Worm (Caenorhabditis elegans) whole organism, young adult: Measurements from ENCODE around the gene glb-17.

ENCODE experiments used
- B0261.1 ChIP-seq: sonication (generic microtip); optimal IDR thresholded peaks from 2 replicates; lab custom pipeline; 2016; ENCODE audit warnings: mild to moderate bottlenecking, missing genetic modification characterization, moderate library complexity, missing compliant biosample characterization
- B0336.3 ChIP-seq: fragments of 200-800 bp; sonication (Bioruptor generic); IDR thresholded peaks from 2 replicates; pipeline ENCODE4 v1.3.6; 2022; ENCODE audit warnings: missing genetic modification characterization, missing compliant biosample characterization
- D2030.7 ChIP-seq: fragments of 200-800 bp; sonication (Bioruptor generic); IDR thresholded peaks from 2 replicates; pipeline ENCODE4 v1.3.6; 2022; ENCODE audit warnings: missing genetic modification reagents, missing genetic modification characterization, missing compliant biosample characterization
- F37B4.10 ChIP-seq: fragments of 200-800 bp; sonication (Bioruptor generic); IDR thresholded peaks from 2 replicates; pipeline ENCODE4 v1.3.6; 2022; ENCODE audit warnings: missing genetic modification characterization, missing compliant biosample characterization
- F49E8.2 ChIP-seq: sonication (generic microtip); optimal IDR thresholded peaks from 3 replicates; lab custom pipeline; 2017; ENCODE audit warnings: missing genetic modification characterization, mild to moderate bottlenecking, missing compliant biosample characterization, antibody characterized with exemption, moderate library complexity; ENCODE audit not compliant: insufficient read depth
- T07F8.4 ChIP-seq: sonication (generic microtip); optimal IDR thresholded peaks from 2 replicates; lab custom pipeline; 2016; ENCODE audit warnings: mild to moderate bottlenecking, missing genetic modification characterization, moderate library complexity, missing compliant biosample characterization
- Y53G8AR.9 ChIP-seq: fragments of 200-800 bp; sonication (Bioruptor generic); conservative IDR thresholded peaks from 2 replicates; pipeline ENCODE4 v1.3.6; 2022; ENCODE audit warnings: missing genetic modification reagents, missing genetic modification characterization, missing compliant biosample characterization
- Y56A3A.18 ChIP-seq: fragments of 200-800 bp; sonication (Bioruptor generic); IDR thresholded peaks from 2 replicates; pipeline ENCODE4 v1.3.6; 2022; ENCODE audit warnings: missing genetic modification reagents, missing genetic modification characterization, missing compliant biosample characterization
- Y67H2A.10 ChIP-seq: fragments of 200-800 bp; sonication (Bioruptor generic); conservative IDR thresholded peaks from 2 replicates; pipeline ENCODE4 v1.3.6; 2022; ENCODE audit warnings: missing genetic modification reagents, missing genetic modification characterization, missing compliant biosample characterization
- Y95B8A.8 ChIP-seq: fragments of 200-800 bp; sonication (Bioruptor generic); IDR thresholded peaks from 2 replicates; pipeline ENCODE4 v1.3.6; 2022; ENCODE audit warnings: missing genetic modification reagents, missing genetic modification characterization, missing compliant biosample characterization
- ZK185.1 ChIP-seq: sonication (generic microtip); optimal IDR thresholded peaks from 2 replicates; lab custom pipeline; 2016; ENCODE audit warnings: mild to moderate bottlenecking, missing genetic modification characterization, missing compliant biosample characterization; ENCODE audit not compliant: poor library complexity, severe bottlenecking
- atf-7 ChIP-seq: sonication (generic microtip); optimal IDR thresholded peaks from 2 replicates; lab custom pipeline; 2017; ENCODE audit warnings: mild to moderate bottlenecking, missing genetic modification characterization, missing compliant biosample characterization
- athp-1 ChIP-seq: sonication (generic microtip); optimal IDR thresholded peaks from 2 replicates; lab custom pipeline; 2017; ENCODE audit warnings: mild to moderate bottlenecking, missing genetic modification characterization, missing compliant biosample characterization
- ceh-91 ChIP-seq: fragments of 200-800 bp; sonication (Bioruptor generic); IDR thresholded peaks from 2 replicates; pipeline ENCODE4 v1.3.6; 2022; ENCODE audit warnings: missing genetic modification reagents, missing genetic modification characterization, missing compliant biosample characterization
- egl-44 ChIP-seq: fragments of 200-800 bp; sonication (Bioruptor generic); IDR thresholded peaks from 2 replicates; pipeline ENCODE4 v1.3.6; 2022; ENCODE audit warnings: missing genetic modification reagents, missing genetic modification characterization, missing compliant biosample characterization
- ekl-4 ChIP-seq: fragments of 200-800 bp; sonication (Bioruptor generic); IDR thresholded peaks from 2 replicates; pipeline ENCODE4 v1.3.6; 2022; ENCODE audit warnings: missing genetic modification reagents, missing genetic modification characterization, missing compliant biosample characterization
- ets-4 ChIP-seq: fragments of 200-800 bp; sonication (Bioruptor generic); optimal IDR thresholded peaks from 2 replicates; lab custom pipeline; 2018; ENCODE audit warnings: mild to moderate bottlenecking, missing genetic modification characterization, missing compliant biosample characterization
- hlh-26 ChIP-seq: fragments of 200-800 bp; sonication (Bioruptor generic); conservative IDR thresholded peaks from 2 replicates; pipeline ENCODE4 v1.3.6; 2022; ENCODE audit warnings: missing genetic modification reagents, missing genetic modification characterization, missing compliant biosample characterization
- lin-26 ChIP-seq: fragments of 200-800 bp; sonication (Bioruptor generic); IDR thresholded peaks from 2 replicates; pipeline ENCODE4 v1.3.6; 2022; ENCODE audit warnings: missing genetic modification reagents, missing genetic modification characterization, missing compliant biosample characterization
- lin-35 ChIP-seq, 3 experiments: fragments of 150-350 bp in 2 of 3; sonication (generic microtip) in 1 of 3; optimal IDR thresholded peaks; 2 replicates each; lab custom pipeline; 2014 to 2018; ENCODE audit warnings: missing biosample characterization in 3 of 3, missing genetic modification characterization in 3 of 3, missing genetic modification reagents in 3 of 3
- lin-54 ChIP-seq: fragments of 200-800 bp; sonication (Bioruptor generic); optimal IDR thresholded peaks from 2 replicates; lab custom pipeline; 2018; ENCODE audit warnings: mild to moderate bottlenecking, missing genetic modification characterization, missing compliant biosample characterization
- lsl-1 ChIP-seq: fragments of 200-800 bp; sonication (Bioruptor generic); optimal IDR thresholded peaks from 2 replicates; lab custom pipeline; 2018; ENCODE audit warnings: mild to moderate bottlenecking, missing genetic modification characterization, moderate library complexity, missing compliant biosample characterization
- madf-10 ChIP-seq: sonication (generic microtip); optimal IDR thresholded peaks from 2 replicates; lab custom pipeline; 2016; ENCODE audit warnings: mild to moderate bottlenecking, missing genetic modification characterization, missing compliant biosample characterization
- madf-8 ChIP-seq: fragments of 200-800 bp; sonication (Bioruptor generic); conservative IDR thresholded peaks from 2 replicates; pipeline ENCODE4 v1.3.6; 2022; ENCODE audit warnings: missing genetic modification reagents, missing genetic modification characterization, missing compliant biosample characterization
- mcd-1 ChIP-seq: fragments of 200-800 bp; sonication (Bioruptor generic); IDR thresholded peaks from 2 replicates; pipeline ENCODE4 v1.3.6; 2022; ENCODE audit warnings: missing genetic modification reagents, missing genetic modification characterization, missing compliant biosample characterization
- nfyb-1 ChIP-seq: fragments of 200-800 bp; sonication (Bioruptor generic); IDR thresholded peaks from 2 replicates; pipeline ENCODE4 v1.3.6; 2022; ENCODE audit warnings: missing genetic modification reagents, missing genetic modification characterization, missing compliant biosample characterization
- nhr-80 ChIP-seq: sonication (generic microtip); optimal IDR thresholded peaks from 2 replicates; lab custom pipeline; 2016; ENCODE audit warnings: missing genetic modification characterization, missing compliant biosample characterization
- pbrm-1 ChIP-seq: fragments of 200-800 bp; sonication (Bioruptor generic); IDR thresholded peaks from 2 replicates; pipeline ENCODE4 v1.3.6; 2022; ENCODE audit warnings: missing genetic modification reagents, missing genetic modification characterization, missing compliant biosample characterization
- pha-4 ChIP-seq: fragments of 150-350 bp; sonication (generic microtip); optimal IDR thresholded peaks from 2 replicates; lab custom pipeline; 2014; ENCODE audit warnings: missing biosample characterization, missing genetic modification reagents, missing genetic modification characterization
- repo-1 ChIP-seq: sonication (generic microtip); optimal IDR thresholded peaks from 2 replicates; lab custom pipeline; 2017; ENCODE audit warnings: mild to moderate bottlenecking, missing genetic modification characterization, missing compliant biosample characterization
- rpc-1 ChIP-seq, 2 experiments: fragments of 150-350 bp in 1 of 2; sonication (generic microtip) in 1 of 2; optimal IDR thresholded peaks; 2 replicates each; lab custom pipeline; 2014 to 2018; ENCODE audit warnings: missing biosample characterization in 1 of 2, missing genetic modification characterization in 1 of 2, missing genetic modification reagents in 1 of 2, missing genotype in 1 of 2
- snpc-4 ChIP-seq, 5 experiments: fragments of 150-350 bp in 1 of 5; sonication (generic microtip) in 4 of 5; optimal IDR thresholded peaks; 2 replicates each; lab custom pipeline; 2014 to 2018; ENCODE audit warnings: missing genetic modification characterization in 5 of 5, missing biosample characterization in 3 of 5, antibody characterized with exemption in 2 of 5, mild to moderate bottlenecking in 2 of 5, missing compliant biosample characterization in 2 of 5, missing genotype in 2 of 5, moderate library complexity in 2 of 5, missing genetic modification reagents in 1 of 5
- tbx-9 ChIP-seq: sonication (generic microtip); optimal IDR thresholded peaks from 2 replicates; lab custom pipeline; 2016; ENCODE audit warnings: borderline replicate concordance, missing genetic modification characterization, inconsistent platforms, missing compliant biosample characterization
- tlf-1 ChIP-seq: fragments of 200-800 bp; sonication (Bioruptor generic); optimal IDR thresholded peaks from 2 replicates; lab custom pipeline; 2018; ENCODE audit warnings: mild to moderate bottlenecking, missing genetic modification characterization, missing compliant biosample characterization
- unc-62 ChIP-seq: fragments of 150-350 bp; optimal IDR thresholded peaks from 2 replicates; lab custom pipeline; 2014; ENCODE audit warnings: missing biosample characterization, missing genetic modification reagents, missing genetic modification characterization
- xnd-1 ChIP-seq: sonication (generic microtip); optimal IDR thresholded peaks from 2 replicates; lab custom pipeline; 2016; ENCODE audit warnings: missing genotype, missing genetic modification reagents, missing genetic modification characterization, missing compliant biosample characterization
- zfh-2 ChIP-seq: fragments of 200-800 bp; sonication (Bioruptor generic); conservative IDR thresholded peaks from 2 replicates; pipeline ENCODE4 v1.3.6; 2022; ENCODE audit warnings: missing genetic modification reagents, missing genetic modification characterization, missing compliant biosample characterization
- zim-3 ChIP-seq: sonication (generic microtip); optimal IDR thresholded peaks from 2 replicates; lab custom pipeline; 2017; ENCODE audit warnings: mild to moderate bottlenecking, missing genetic modification characterization, moderate library complexity, missing compliant biosample characterization
- ztf-18 ChIP-seq: sonication (generic microtip); optimal IDR thresholded peaks from 2 replicates; lab custom pipeline; 2016; ENCODE audit warnings: missing genotype, mild to moderate bottlenecking, missing genetic modification characterization, missing compliant biosample characterization
- ztf-22 ChIP-seq: fragments of 200-800 bp; sonication (Bioruptor generic); optimal IDR thresholded peaks from 2 replicates; lab custom pipeline; 2018; ENCODE audit warnings: mild to moderate bottlenecking, missing genetic modification characterization, moderate library complexity, missing compliant biosample characterization
- ztf-26 ChIP-seq: sonication (generic microtip); optimal IDR thresholded peaks from 2 replicates; lab custom pipeline; 2017; ENCODE audit warnings: missing genetic modification characterization, missing compliant biosample characterization

glb-17 gene

ce11 chrX:9584333-9584732 is 7.5 kb upstream of the glb-17 start, which contains the start of gene gpx-5:
TSS of gene gpx-5 (plus strand) at chrX:9584668.
- TF ChIP-seq T07F8.4 (tag; lab: Kevin White, UChicago) (no peak), Y53G8AR.9 (GFP tag; lab: Robert Waterston, UW) (no peak), madf-10 (tag; lab: Kevin White, UChicago) (no peak), rpc-1 (optimal IDR thresholded peaks at IDR 0.05; lab: Kevin White, UChicago) (no peak), rpc-1 (tag; optimal IDR thresholded peaks at IDR 0.05; lab: Kevin White, UChicago) (no peak), repo-1 (tag; lab: Kevin White, UChicago) (no peak), nfyb-1 (GFP tag; lab: Robert Waterston, UW) (no peak), tlf-1 (GFP tag; lab: Kevin White, UChicago) (no peak), ZK185.1 (tag; lab: Kevin White, UChicago) (no peak)

DNA sequence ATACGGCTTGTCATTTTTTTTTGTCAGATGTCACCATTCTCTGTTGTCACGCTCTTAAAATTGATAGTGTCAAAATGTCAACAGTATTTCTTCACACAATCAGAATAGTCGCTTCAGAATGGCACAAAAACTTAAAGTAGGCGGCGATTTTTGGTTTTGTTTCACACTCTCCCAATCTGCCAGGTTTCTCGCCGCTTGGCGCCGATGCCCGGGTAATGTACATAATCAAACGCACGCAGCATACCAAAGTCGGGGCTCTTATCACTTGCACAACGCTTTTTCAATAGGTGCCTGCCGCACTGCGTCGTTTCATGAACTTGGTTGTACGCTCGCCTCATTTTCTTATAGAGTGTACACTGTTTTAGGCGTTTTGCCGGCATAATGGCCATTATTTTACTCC is 8.3 kb downstream of the glb-17 start:
- TF ChIP-seq nhr-80 (tag; lab: Kevin White, UChicago) (peak; percentile 91), tbx-9 (tag; lab: Kevin White, UChicago) (no peak)

DNA sequence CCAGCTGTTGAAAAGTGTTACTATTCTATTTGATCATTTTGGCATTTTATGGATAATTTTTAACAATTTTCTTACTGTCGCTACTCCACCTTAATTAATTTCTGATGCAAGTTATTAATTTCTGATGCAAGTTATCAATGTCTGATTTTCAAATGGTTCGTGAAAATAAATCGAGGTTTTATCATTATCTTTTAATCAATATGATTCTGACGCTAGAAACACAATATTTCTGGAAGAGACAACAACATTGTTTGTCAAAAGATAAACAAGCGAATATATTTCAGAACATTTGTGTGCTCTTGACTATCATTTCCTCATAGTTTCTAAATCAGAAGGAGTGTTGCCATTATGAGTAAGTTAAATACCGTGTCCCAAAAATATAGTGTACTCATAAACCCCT is 10.4 kb downstream of the glb-17 start, which contains the start of gene F49E2.2:
F49E2.2 (plus strand) TSS at position 301 of the 400 bp plus-strand sequence.
- TF ChIP-seq Y95B8A.8 (GFP tag; lab: Robert Waterston, UW): no peak
- TF ChIP-seq lsl-1: no peak
- no peak for TF ChIP-seq F49E8.2 (tag; lab: Kevin White, UChicago)
- no peak for TF ChIP-seq ZK185.1 (tag; lab: Kevin White, UChicago)
- TF ChIP-seq lin-26 (GFP tag; lab: Robert Waterston, UW): no peak
- no peak for TF ChIP-seq B0336.3 (GFP tag; lab: Robert Waterston, UW)
- no peak for TF ChIP-seq ztf-26 (tag; lab: Kevin White, UChicago)
- no peak for TF ChIP-seq ets-4 (GFP tag; lab: Kevin White, UChicago)

ce11 chrX:9565881-9566280 is 10.9 kb downstream of the glb-17 start, which contains the start of gene moc-5:
TSS of gene moc-5 (minus strand) at chrX:9565981.
- TF ChIP-seq athp-1 (no peak), tbx-9 (tag; lab: Kevin White, UChicago) (no peak), ztf-18 (no peak), zim-3 (tag; lab: Kevin White, UChicago) (no peak), mcd-1 (GFP tag; lab: Robert Waterston, UW) (no peak), ztf-22 (GFP tag; lab: Kevin White, UChicago) (no peak), lin-54 (no peak), snpc-4 (GFP tag; optimal IDR thresholded peaks at IDR 0.05; lab: Kevin White, UChicago) (no peak), snpc-4 (tag; optimal IDR thresholded peaks at IDR 0.05; lab: Kevin White, UChicago) (no peak), ekl-4 (GFP tag; lab: Robert Waterston, UW) (no peak), unc-62 (GFP tag; lab: Kevin White, UChicago) (no peak), lin-35 (GFP tag; optimal IDR thresholded peaks at IDR 0.05; lab: Kevin White, UChicago) (no peak), atf-7 (tag; lab: Kevin White, UChicago) (no peak)
- TF ChIP-seq, all 124 proteins: peak for 0

DNA sequence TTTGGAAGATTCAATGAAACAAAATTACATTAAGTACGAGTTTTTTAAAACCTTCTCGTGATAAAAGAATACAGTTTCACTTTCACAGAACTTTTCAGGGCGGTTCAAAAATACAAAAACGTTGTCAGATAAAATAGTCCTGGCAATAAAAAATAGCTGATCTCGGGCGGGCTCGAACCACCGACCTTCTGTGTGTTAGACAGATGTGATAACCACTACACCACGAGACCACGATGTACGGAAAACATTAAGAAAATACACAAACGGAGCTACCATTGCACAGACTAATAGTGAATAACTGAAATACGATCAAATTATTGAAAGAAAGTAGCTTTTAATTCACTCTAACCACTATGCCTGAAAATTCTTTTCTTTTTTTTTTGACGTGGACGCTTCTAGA is 15.9 kb downstream of the glb-17 start:
- TF ChIP-seq D2030.7 (GFP tag; lab: Robert Waterston, UW): peak; percentile 57
- TF ChIP-seq lin-54: peak; percentile 48
- TF ChIP-seq B0261.1: peak; percentile 79
- peak; percentile 63; the same call in 1 of the 2 replicates for TF ChIP-seq Y56A3A.18 (GFP tag; lab: Robert Waterston, UW)
- TF ChIP-seq pha-4 (tag; lab: Kevin White, UChicago): no peak
- no peak for TF ChIP-seq madf-8
- TF ChIP-seq zfh-2: no peak
- no peak for TF ChIP-seq F37B4.10 (GFP tag; lab: Robert Waterston, UW)
- TF ChIP-seq egl-44 (GFP tag; lab: Robert Waterston, UW): no peak
- TF ChIP-seq Y67H2A.10 (GFP tag; lab: Robert Waterston, UW): peak; percentile 20; the same call in 1 of the 2 replicates
- no peak for TF ChIP-seq ceh-91 (GFP tag; lab: Robert Waterston, UW)
- peak; percentile 79 for TF ChIP-seq pbrm-1 (GFP tag; lab: Robert Waterston, UW)
- no peak for TF ChIP-seq hlh-26 (GFP tag; lab: Robert Waterston, UW)
- TF ChIP-seq xnd-1 (tag; lab: Kevin White, UChicago): no peak
